Fruit fly (Drosophila melanogaster) whole organism, embryonic: ENCODE results near the gene Ndae1.

ENCODE experiments used
- Adf1 ChIP-seq: fragments of 200-800 bp; sonication (Bioruptor generic); IDR thresholded peaks from 2 replicates; pipeline ENCODE4 v1.3.6; 2022; ENCODE audit warnings: missing biosample characterization, missing genetic modification characterization
- Aef1 ChIP-seq: fragments of 200-800 bp; sonication (Bioruptor generic); IDR thresholded peaks from 3 replicates; pipeline ENCODE4 v1.3.6; 2022; ENCODE audit warnings: missing biosample characterization, missing genetic modification characterization
- Atf-2 ChIP-seq: fragments of 200-800 bp; sonication (Bioruptor generic); optimal IDR thresholded peaks from 2 replicates; lab custom pipeline; 2016; ENCODE audit warnings: missing biosample characterization, missing genetic modification characterization
- Atf6 ChIP-seq: fragments of 200-800 bp; sonication (Bioruptor generic); IDR thresholded peaks from 2 replicates; pipeline ENCODE4 v1.3.6; 2022; ENCODE audit warnings: missing biosample characterization, missing genetic modification characterization
- Bgb ChIP-seq: fragments of 200-800 bp; sonication (Bioruptor generic); IDR thresholded peaks from 2 replicates; pipeline ENCODE4 v1.3.6; 2022; ENCODE audit warnings: missing biosample characterization, missing genetic modification characterization; ENCODE audit not compliant: partially characterized antibody
- CG10147 ChIP-seq: fragments of 200-800 bp; sonication (Bioruptor generic); optimal IDR thresholded peaks from 2 replicates; lab custom pipeline; 2019; ENCODE audit warnings: missing biosample characterization, mild to moderate bottlenecking, missing genetic modification characterization, moderate library complexity
- CG10267 ChIP-seq: fragments of 200-800 bp; sonication (Bioruptor generic); optimal IDR thresholded peaks from 2 replicates; lab custom pipeline; 2018; ENCODE audit warnings: missing biosample characterization, mild to moderate bottlenecking, missing genetic modification characterization, moderate library complexity
- CG10366 ChIP-seq: fragments of 200-800 bp; sonication (Bioruptor generic); IDR thresholded peaks from 2 replicates; pipeline ENCODE4 v1.3.6; 2022; ENCODE audit warnings: missing biosample characterization, missing genetic modification characterization
- CG10543 ChIP-seq: fragments of 200-800 bp; sonication (Bioruptor generic); optimal IDR thresholded peaks from 3 replicates; lab custom pipeline; 2017; ENCODE audit warnings: missing biosample characterization, mild to moderate bottlenecking, missing genetic modification characterization, moderate library complexity
- CG11696 ChIP-seq: fragments of 200-800 bp; sonication (Bioruptor generic); IDR thresholded peaks from 2 replicates; pipeline ENCODE4 v1.3.6; 2022; ENCODE audit warnings: missing biosample characterization, missing genetic modification characterization
- CG13287 ChIP-seq: fragments of 200-800 bp; sonication (Bioruptor generic); IDR thresholded peaks from 2 replicates; pipeline ENCODE4 v1.3.6; 2022; ENCODE audit warnings: missing biosample characterization, missing genetic modification characterization; ENCODE audit not compliant: partially characterized antibody
- CG1602 ChIP-seq: fragments of 200-800 bp; sonication (Bioruptor generic); optimal IDR thresholded peaks from 3 replicates; lab custom pipeline; 2016; ENCODE audit warnings: missing biosample characterization, missing genetic modification characterization
- CG17385 ChIP-seq: fragments of 200-800 bp; sonication (Bioruptor generic); optimal IDR thresholded peaks from 3 replicates; lab custom pipeline; 2018; ENCODE audit warnings: missing biosample characterization, mild to moderate bottlenecking, missing genetic modification characterization
- CG2199 ChIP-seq: fragments of 200-800 bp; sonication (Bioruptor generic); IDR thresholded peaks from 3 replicates; pipeline ENCODE4 v1.3.6; 2022; ENCODE audit warnings: missing biosample characterization, missing genetic modification characterization
- CG32532 ChIP-seq: fragments of 200-800 bp; sonication (Bioruptor generic); IDR thresholded peaks from 2 replicates; pipeline ENCODE4 v1.3.6; 2022; ENCODE audit warnings: missing biosample characterization, missing genetic modification characterization
- CG34376 ChIP-seq: fragments of 200-800 bp; sonication (Bioruptor generic); optimal IDR thresholded peaks from 2 replicates; lab custom pipeline; 2018; ENCODE audit warnings: missing biosample characterization, mild to moderate bottlenecking, missing genetic modification characterization
- CG34422 ChIP-seq: fragments of 200-800 bp; sonication (Bioruptor generic); IDR thresholded peaks from 3 replicates; pipeline ENCODE4 v1.3.6; 2022; ENCODE audit warnings: missing biosample characterization, missing genetic modification characterization
- CG3847 ChIP-seq: fragments of 200-800 bp; sonication (Bioruptor generic); IDR thresholded peaks from 2 replicates; pipeline ENCODE4 v1.3.6; 2022; ENCODE audit warnings: missing biosample characterization, missing genetic modification characterization
- CG42726 ChIP-seq: fragments of 200-800 bp; sonication (Bioruptor generic); IDR thresholded peaks from 2 replicates; pipeline ENCODE4 v1.3.6; 2022; ENCODE audit warnings: missing biosample characterization, missing genetic modification characterization; ENCODE audit not compliant: partially characterized antibody
- CG9876 ChIP-seq: fragments of 200-800 bp; sonication (Bioruptor generic); optimal IDR thresholded peaks from 2 replicates; lab custom pipeline; 2016; ENCODE audit warnings: missing biosample characterization, missing genetic modification characterization
- Deaf1 ChIP-seq: fragments of 200-800 bp; optimal IDR thresholded peaks from 3 replicates; lab custom pipeline; 2019; ENCODE audit warnings: missing biosample characterization, mild to moderate bottlenecking, missing genetic modification characterization, moderate library complexity
- Doc3 ChIP-seq: fragments of 200-800 bp; sonication (Bioruptor generic); IDR thresholded peaks from 3 replicates; pipeline ENCODE4 v1.3.6; 2022; ENCODE audit warnings: missing biosample characterization, missing genetic modification characterization; ENCODE audit not compliant: partially characterized antibody
- Drgx ChIP-seq: fragments of 200-800 bp; sonication (Bioruptor generic); IDR thresholded peaks from 2 replicates; pipeline ENCODE4 v1.3.6; 2022; ENCODE audit warnings: missing biosample characterization, missing genetic modification characterization
- Eip74EF ChIP-seq, 2 experiments: fragments of 200-800 bp in 1 of 2; fragments of >200 bp in 1 of 2; sonication (Bioruptor generic) in 1 of 2; optimal IDR thresholded peaks; 2 replicates each; lab custom pipeline; 2017 to 2019; ENCODE audit warnings: missing biosample characterization in 2 of 2, missing genetic modification characterization in 2 of 2, mild to moderate bottlenecking in 1 of 2, moderate library complexity in 1 of 2
- Hey ChIP-seq: fragments of 200-800 bp; sonication (Bioruptor generic); optimal IDR thresholded peaks from 3 replicates; lab custom pipeline; 2018; ENCODE audit warnings: missing biosample characterization, mild to moderate bottlenecking, missing genetic modification characterization
- Jarid2 ChIP-seq: fragments of 200-800 bp; sonication (Bioruptor generic); optimal IDR thresholded peaks from 3 replicates; lab custom pipeline; 2017; ENCODE audit warnings: mild to moderate bottlenecking, missing biosample characterization, missing genetic modification reagents, missing genetic modification characterization
- Med ChIP-seq: fragments of 200-800 bp; sonication (Bioruptor generic); peaks from one replicate; lab custom pipeline; 2016; ENCODE audit warnings: missing biosample characterization, missing genetic modification characterization, mild to moderate bottlenecking, inconsistent platforms, moderate library complexity
- Pdp1 ChIP-seq, 2 experiments: fragments of 200-800 bp; sonication (Bioruptor generic); optimal IDR thresholded peaks; 3 replicates each; lab custom pipeline; 2016; ENCODE audit warnings: missing biosample characterization in 2 of 2, missing genetic modification characterization in 2 of 2, mild to moderate bottlenecking in 1 of 2, moderate library complexity in 1 of 2
- Rfx ChIP-seq: fragments of 200-800 bp; sonication (Bioruptor generic); IDR thresholded peaks from 2 replicates; pipeline ENCODE4 v1.3.6; 2022; ENCODE audit warnings: missing biosample characterization, missing genetic modification characterization
- Xbp1 ChIP-seq: fragments of 200-800 bp; sonication (Bioruptor generic); optimal IDR thresholded peaks from 3 replicates; lab custom pipeline; 2016; ENCODE audit warnings: missing biosample characterization, mild to moderate bottlenecking, missing genetic modification characterization
- abd-A ChIP-seq: fragments of 200-800 bp; sonication (Bioruptor generic); optimal IDR thresholded peaks from 3 replicates; lab custom pipeline; 2019; ENCODE audit warnings: missing biosample characterization, mild to moderate bottlenecking, missing genetic modification characterization, moderate library complexity
- amos ChIP-seq: fragments of 200-800 bp; sonication (Bioruptor generic); IDR thresholded peaks from 2 replicates; pipeline ENCODE4 v1.3.6; 2022; ENCODE audit warnings: missing biosample characterization, missing genetic modification characterization; ENCODE audit not compliant: partially characterized antibody
- ara ChIP-seq: fragments of 200-800 bp; sonication (Bioruptor generic); IDR thresholded peaks from 2 replicates; pipeline ENCODE4 v1.3.6; 2022; ENCODE audit warnings: missing biosample characterization, missing genetic modification characterization
- cwo ChIP-seq: fragments of 200-800 bp; sonication (Bioruptor generic); optimal IDR thresholded peaks from 3 replicates; lab custom pipeline; 2017; ENCODE audit warnings: missing biosample characterization, missing genetic modification characterization, mild to moderate bottlenecking, moderate library complexity, missing genetic modification reagents
- disco-r ChIP-seq: fragments of 200-800 bp; sonication (Bioruptor generic); optimal IDR thresholded peaks from 2 replicates; lab custom pipeline; 2016; ENCODE audit warnings: missing biosample characterization, missing genetic modification characterization
- dpn ChIP-seq, 2 experiments: fragments of 200-800 bp; sonication (Bioruptor generic); optimal IDR thresholded peaks; 3 replicates each; lab custom pipeline; 2016; ENCODE audit warnings: missing biosample characterization in 2 of 2, missing genetic modification characterization in 2 of 2
- exex ChIP-seq: fragments of 200-800 bp; sonication (Bioruptor generic); optimal IDR thresholded peaks from 4 replicates; lab custom pipeline; 2018; ENCODE audit warnings: missing biosample characterization, mild to moderate bottlenecking, missing genetic modification characterization, moderate library complexity
- grn ChIP-seq: fragments of 200-800 bp; sonication (Bioruptor generic); optimal IDR thresholded peaks from 3 replicates; lab custom pipeline; 2017; ENCODE audit warnings: missing biosample characterization, missing genetic modification characterization
- gro ChIP-seq: fragments of 200-800 bp; sonication (Bioruptor generic); optimal IDR thresholded peaks from 2 replicates; lab custom pipeline; 2016; ENCODE audit warnings: missing biosample characterization, missing genetic modification characterization
- lab ChIP-seq: fragments of 200-800 bp; sonication (Bioruptor generic); optimal IDR thresholded peaks from 3 replicates; lab custom pipeline; 2017; ENCODE audit warnings: missing biosample characterization, missing genetic modification characterization, mild to moderate bottlenecking, moderate library complexity, missing genetic modification reagents
- mirr ChIP-seq: fragments of 200-800 bp; sonication (Bioruptor generic); optimal IDR thresholded peaks from 3 replicates; lab custom pipeline; 2018; ENCODE audit warnings: missing biosample characterization, mild to moderate bottlenecking, missing genetic modification characterization
- otp ChIP-seq: fragments of 200-800 bp; sonication (Bioruptor generic); IDR thresholded peaks from 3 replicates; pipeline ENCODE4, ENCODE4 v1.3.6; 2022; ENCODE audit warnings: missing biosample characterization, missing genetic modification characterization
- rib ChIP-seq: fragments of 200-800 bp; sonication (Bioruptor generic); IDR thresholded peaks from 2 replicates; pipeline ENCODE4 v1.3.6; 2022; ENCODE audit warnings: missing biosample characterization, missing genetic modification characterization
- sd ChIP-seq: fragments of 200-800 bp; sonication (Bioruptor generic); optimal IDR thresholded peaks from 3 replicates; lab custom pipeline; 2018; ENCODE audit warnings: missing biosample characterization, mild to moderate bottlenecking, missing genetic modification characterization, moderate library complexity
- sug ChIP-seq: fragments of 200-800 bp; optimal IDR thresholded peaks from 2 replicates; lab custom pipeline; 2019; ENCODE audit warnings: missing biosample characterization, mild to moderate bottlenecking, missing genetic modification characterization, moderate library complexity
- tap ChIP-seq: fragments of 200-800 bp; optimal IDR thresholded peaks from 3 replicates; lab custom pipeline; 2019; ENCODE audit warnings: missing biosample characterization, mild to moderate bottlenecking, missing genetic modification characterization, moderate library complexity
- vnd ChIP-seq: fragments of 200-800 bp; sonication (Bioruptor generic); IDR thresholded peaks from 3 replicates; pipeline ENCODE4 v1.3.6; 2022; ENCODE audit warnings: missing biosample characterization, missing genetic modification characterization; ENCODE audit not compliant: partially characterized antibody
- zfh1 ChIP-seq: fragments of 200-800 bp; sonication (Bioruptor generic); IDR thresholded peaks from 3 replicates; pipeline ENCODE4 v1.3.6; 2022; ENCODE audit warnings: missing biosample characterization, missing genetic modification characterization

Ndae1 gene

DNA sequence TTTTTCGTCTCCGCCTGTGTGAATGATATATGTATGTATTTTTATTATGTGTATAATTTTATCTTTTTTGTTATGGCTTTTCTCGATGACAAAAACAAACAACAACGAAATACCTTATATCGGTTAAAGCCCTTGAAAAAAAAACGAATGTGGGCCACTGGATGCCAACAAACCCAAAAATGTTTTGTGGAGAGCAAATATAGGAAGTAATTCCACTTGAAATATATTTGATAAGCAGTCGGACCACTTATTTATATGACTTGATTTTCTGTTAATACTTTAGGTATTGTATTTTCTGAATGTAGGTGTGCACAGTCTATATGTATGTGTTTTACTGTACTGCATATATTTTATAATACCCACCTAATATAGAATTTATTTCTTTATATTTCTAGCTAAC, 8.2 kb downstream of the Ndae1 start (continued):
- TF ChIP-seq abd-A (no peak), CG10366 (no peak), sd (peak; percentile 87), CG2199 (no peak), disco-r (GFP tag; lab: Kevin White, UChicago) (no peak), Rfx (GFP tag; lab: Robert Waterston, UW) (no peak), Drgx (no peak), Eip74EF (GFP tag; optimal IDR thresholded peaks at IDR 0.05; lab: Kevin White, UChicago) (peak in 1 of 2 experiments; percentile 84), Atf-2 (GFP tag; lab: Kevin White, UChicago) (no peak), Xbp1 (GFP tag; lab: Kevin White, UChicago) (no peak), otp (GFP tag; lab: Robert Waterston, UW) (no peak)

DNA sequence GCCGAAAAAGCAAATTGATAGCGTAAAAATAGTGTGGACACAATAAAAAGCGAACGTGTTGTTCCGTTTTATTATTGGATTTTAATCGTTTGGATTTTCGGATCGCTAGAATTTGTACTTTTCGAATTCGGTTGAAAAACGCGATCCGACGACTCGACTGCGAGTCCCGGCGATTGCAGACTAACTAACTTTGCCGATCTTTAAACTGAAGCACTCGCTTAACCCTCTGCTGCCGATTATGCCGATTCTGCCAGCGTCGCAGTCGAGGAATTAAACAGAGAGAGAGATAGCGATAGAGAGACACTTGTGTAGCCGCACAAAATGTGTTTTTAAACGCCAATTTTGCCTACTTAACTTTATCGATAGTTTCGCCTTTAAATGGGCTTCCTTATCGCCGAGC, 8.8 kb downstream of the Ndae1 start:
- TF ChIP-seq grn (peak; percentile 76), ara (GFP tag; lab: Robert Waterston, UW) (no peak), Med (peak; percentile 62), tap (no peak), Jarid2 (GFP tag; lab: Kevin White, UChicago) (peak; percentile 52), sd (no peak), amos (GFP tag; lab: Robert Waterston, UW) (peak; percentile 25; the same call in 1 of the 2 replicates), CG10267 (tag; lab: Kevin White, UChicago) (no peak), vnd (peak; percentile 8; the same call in 1 of the 3 replicates), CG11696 (GFP tag; lab: Robert Waterston, UW) (peak; percentile 29; the same call in 1 of the 2 replicates), CG9876 (GFP tag; lab: Kevin White, UChicago) (no peak), CG34376 (GFP tag; lab: Kevin White, UChicago) (peak; percentile 88), dpn (GFP tag; optimal IDR thresholded peaks at IDR 0.05; lab: Kevin White, UChicago) (no peak), exex (tag; lab: Kevin White, UChicago) (peak; percentile 99), zfh1 (GFP tag; lab: Robert Waterston, UW) (0 out of 3 replicates have a peak, but pooled peaks have one; percentile 29), mirr (GFP tag; lab: Kevin White, UChicago) (peak; percentile 77), Atf6 (GFP tag; lab: Robert Waterston, UW) (0 out of 2 replicates have a peak, but pooled peaks have one; percentile 30), CG32532 (GFP tag; lab: Robert Waterston, UW) (peak; percentile 12; the same call in 1 of the 2 replicates), CG10147 (GFP tag; lab: Kevin White, UChicago) (no peak), CG34422 (0 out of 3 replicates have a peak, but pooled peaks have one; percentile 37), Bgb (GFP tag; lab: Robert Waterston, UW) (peak; percentile 36; the same call in 1 of the 2 replicates), Deaf1 (tag; lab: Kevin White, UChicago) (peak; percentile 81), Pdp1 (GFP tag; optimal IDR thresholded peaks at IDR 0.05; lab: Kevin White, UChicago) (peak in 1 of 2 experiments; percentile 58), Adf1 (GFP tag; lab: Robert Waterston, UW) (peak; percentile 94), Aef1 (no peak), CG10543 (GFP tag; lab: Kevin White, UChicago) (peak; percentile 16), gro (peak; percentile 52), Hey (peak; percentile 9), CG3847 (no peak), CG13287 (GFP tag; lab: Robert Waterston, UW) (peak; percentile 28; the same call in 1 of the 2 replicates), Doc3 (GFP tag; lab: Robert Waterston, UW) (no peak), CG17385 (GFP tag; lab: Kevin White, UChicago) (no peak), lab (GFP tag; lab: Kevin White, UChicago) (no peak), CG1602 (GFP tag; lab: Kevin White, UChicago) (no peak), CG42726 (GFP tag; lab: Robert Waterston, UW) (0 out of 2 replicates have a peak, but pooled peaks have one; percentile 17), sug (peak; percentile 71), rib (GFP tag; lab: Robert Waterston, UW) (peak; percentile 17; the same call in 1 of the 2 replicates), cwo (no peak)
